Worm (Caenorhabditis elegans) whole organism, L4 larva: ENCODE results near the gene cpr-9.

Source experiments
- daf-16 ChIP-seq, 3 experiments: sonication (generic microtip); optimal IDR thresholded peaks; 2 replicates each; lab custom pipeline; 2016 to 2017; ENCODE audit warnings: missing genetic modification characterization in 3 of 3, missing genetic modification reagents in 3 of 3, mild to moderate bottlenecking in 2 of 3, missing compliant biosample characterization in 2 of 3, missing biosample characterization in 1 of 3, moderate library complexity in 1 of 3
- hlh-30 ChIP-seq: sonication (generic microtip); optimal IDR thresholded peaks from 2 replicates; lab custom pipeline; 2017; ENCODE audit warnings: antibody characterized with exemption, mild to moderate bottlenecking, missing genetic modification characterization, missing compliant biosample characterization; ENCODE audit not compliant: insufficient read depth
- lin-39 ChIP-seq: fragments of 150-350 bp; optimal IDR thresholded peaks from 2 replicates; lab custom pipeline; 2014; ENCODE audit warnings: missing biosample characterization, missing genetic modification reagents, missing genetic modification characterization
- nhr-6 ChIP-seq: fragments of 150-350 bp; optimal IDR thresholded peaks from 2 replicates; lab custom pipeline; 2014; ENCODE audit warnings: missing biosample characterization, missing genetic modification characterization
- pqm-1 ChIP-seq: sonication (generic microtip); optimal IDR thresholded peaks from 2 replicates; lab custom pipeline; 2017; ENCODE audit warnings: missing biosample characterization, missing genetic modification characterization
- snpc-1.2 ChIP-seq: fragments of 200-800 bp; sonication (Bioruptor generic); IDR thresholded peaks from 2 replicates; pipeline ENCODE4 v1.3.6; 2022; ENCODE audit warnings: missing genetic modification reagents, missing genetic modification characterization, missing compliant biosample characterization
- unc-39 ChIP-seq: sonication (generic microtip); optimal IDR thresholded peaks from 2 replicates; lab custom pipeline; 2017; ENCODE audit warnings: missing biosample characterization, missing genetic modification characterization
- ztf-7 ChIP-seq: fragments of 150-350 bp; optimal IDR thresholded peaks from 2 replicates; lab custom pipeline; 2014; ENCODE audit warnings: missing biosample characterization, missing genetic modification characterization

- TF ChIP-seq hlh-30 (tag; lab: Kevin White, UChicago) (no peak), pqm-1 (tag; lab: Kevin White, UChicago) (no peak), nhr-6 (tag; lab: Kevin White, UChicago) (no peak), lin-39 (tag; lab: Kevin White, UChicago) (no peak), daf-16 (GFP tag; optimal IDR thresholded peaks at IDR 0.05; lab: Kevin White, UChicago) (no peak), daf-16 (tag; optimal IDR thresholded peaks at IDR 0.05; lab: Kevin White, UChicago) (no peak), snpc-1.2 (GFP tag; lab: Robert Waterston, UW) (no peak), ztf-7 (tag; lab: Kevin White, UChicago) (no peak), unc-39 (tag; lab: Kevin White, UChicago) (no peak)
Observed at ce11 chrV:11997403-11997802, 5.5 kb upstream of the cpr-9 start.
